Worm (Caenorhabditis elegans) whole organism, L3 larva: ENCODE data around the gene H12D21.11.

ENCODE experiments used
- aly-2 ChIP-seq: fragments of 150-350 bp; optimal IDR thresholded peaks from 2 replicates; lab custom pipeline; 2014; ENCODE audit warnings: missing biosample characterization, missing genetic modification characterization
- ama-1 ChIP-seq: fragments of 150-350 bp; optimal IDR thresholded peaks from 2 replicates; lab custom pipeline; 2018
- ceh-16 ChIP-seq: sonication (generic microtip); optimal IDR thresholded peaks from 2 replicates; lab custom pipeline; 2017; ENCODE audit warnings: missing biosample characterization, missing genetic modification characterization
- ceh-28 ChIP-seq: fragments of 150-350 bp; optimal IDR thresholded peaks from 2 replicates; lab custom pipeline; 2014; ENCODE audit warnings: missing biosample characterization, missing genetic modification reagents, missing genetic modification characterization
- eor-1 ChIP-seq, 2 experiments: fragments of 150-350 bp; optimal IDR thresholded peaks; 2 replicates each; lab custom pipeline; 2014 to 2018; ENCODE audit warnings: missing biosample characterization in 2 of 2, missing genetic modification characterization in 2 of 2
- fkh-10 ChIP-seq: sonication (generic microtip); optimal IDR thresholded peaks from 2 replicates; lab custom pipeline; 2017; ENCODE audit warnings: missing biosample characterization, missing genetic modification reagents, missing genetic modification characterization
- lin-39 ChIP-seq: fragments of 150-350 bp; optimal IDR thresholded peaks from 2 replicates; lab custom pipeline; 2018; ENCODE audit warnings: missing biosample characterization, missing genetic modification reagents, missing genetic modification characterization
- mml-1 ChIP-seq: fragments of 150-350 bp; sonication (generic microtip); optimal IDR thresholded peaks from 3 replicates; lab custom pipeline; 2014; ENCODE audit warnings: missing biosample characterization, missing genetic modification characterization
- nhr-23 ChIP-seq: fragments of 150-350 bp; optimal IDR thresholded peaks from 2 replicates; lab custom pipeline; 2014; ENCODE audit warnings: missing biosample characterization, missing genetic modification reagents, missing genetic modification characterization
- nhr-25 ChIP-seq: sonication (generic microtip); optimal IDR thresholded peaks from 2 replicates; lab custom pipeline; 2017; ENCODE audit warnings: missing biosample characterization, missing genetic modification characterization
- nhr-77 ChIP-seq: fragments of 150-350 bp; optimal IDR thresholded peaks from 2 replicates; lab custom pipeline; 2014; ENCODE audit warnings: missing biosample characterization, missing genetic modification characterization
- pqm-1 ChIP-seq: fragments of 150-350 bp; optimal IDR thresholded peaks from 2 replicates; lab custom pipeline; 2017; ENCODE audit warnings: missing biosample characterization, missing genetic modification characterization, inconsistent platforms
- skn-1 ChIP-seq: fragments of 150-350 bp; optimal IDR thresholded peaks from 2 replicates; lab custom pipeline; 2014; ENCODE audit warnings: missing biosample characterization, missing genetic modification characterization
- snpc-4 ChIP-seq: fragments of 150-350 bp; optimal IDR thresholded peaks from 2 replicates; lab custom pipeline; 2014; ENCODE audit warnings: missing biosample characterization, missing genetic modification characterization
- zag-1 ChIP-seq: fragments of 150-350 bp; optimal IDR thresholded peaks from 2 replicates; lab custom pipeline; 2014; ENCODE audit warnings: missing biosample characterization, missing genetic modification characterization

Gene H12D21.11

DNA sequence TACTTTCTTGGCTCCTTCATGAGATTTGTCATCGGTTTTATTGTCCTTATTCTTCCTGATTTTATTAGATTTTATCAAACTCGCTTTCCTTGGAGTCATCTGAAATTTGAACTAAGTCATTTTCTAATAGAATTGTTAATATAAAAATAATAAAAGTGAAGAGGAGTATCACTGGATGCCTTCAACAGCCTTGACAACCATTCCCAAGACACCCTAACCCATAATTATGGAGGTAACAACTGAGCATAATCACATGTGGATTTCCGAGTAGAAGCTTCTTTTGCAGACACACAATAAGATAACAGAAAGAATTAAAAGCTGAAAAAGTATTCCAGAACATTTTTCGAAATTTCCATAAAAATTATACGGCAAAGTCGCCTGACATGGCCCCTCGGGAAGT is 40.0 kb downstream of the H12D21.11 start, which contains the start of gene F02D8.9:
Gene F02D8.9 (minus strand): TSS at position 101 of the 400 bp plus-strand sequence.
- no peak for TF ChIP-seq ceh-28
- TF ChIP-seq skn-1: no peak
- no peak for TF ChIP-seq snpc-4 (tag; lab: Kevin White, UChicago)
- TF ChIP-seq nhr-77 (tag; lab: Kevin White, UChicago): no peak
- no peak for TF ChIP-seq nhr-25 (tag; lab: Kevin White, UChicago)
- TF ChIP-seq ama-1 (lab: Kevin White, UChicago): no peak
- TF ChIP-seq nhr-23 (tag; lab: Kevin White, UChicago): no peak
- TF ChIP-seq fkh-10: no peak
- no peak for TF ChIP-seq ceh-16
- no peak for TF ChIP-seq pqm-1 (tag; lab: Kevin White, UChicago)
- no peak for TF ChIP-seq mml-1 (tag; lab: Kevin White, UChicago)
- TF ChIP-seq zag-1: no peak
- TF ChIP-seq aly-2: no peak
- no peak for TF ChIP-seq eor-1 (tag; optimal IDR thresholded peaks at IDR 0.05; lab: Kevin White, UChicago)
- no peak for TF ChIP-seq lin-39 (tag; lab: Kevin White, UChicago)
